Worm (Caenorhabditis elegans): Measurements from ENCODE around the gene C14E2.6.

The C14E2.6 gene

ce11 chrX:1829937-1830336 lies at the start of gene C14E2.6:
TSS of gene C14E2.6 (minus strand) at chrX:1830037.
- no peak for TF ChIP-seq unc-62 (GFP tag; optimal IDR thresholded peaks at IDR 0.05)

ce11 chrX:1870991-1871390 lies 41.2 kb upstream of the C14E2.6 start:
- no peak for TF ChIP-seq unc-62 (GFP tag; optimal IDR thresholded peaks at IDR 0.05)

- no peak for TF ChIP-seq unc-62 (GFP tag; optimal IDR thresholded peaks at IDR 0.05)
Measured at ce11 chrX:1864946-1865345, 35.1 kb upstream of the C14E2.6 start, which contains the start of gene tbx-41. TSS of gene tbx-41 (plus strand) at chrX:1865246.

ce11 chrX:1860422-1860821 lies 30.6 kb upstream of the C14E2.6 start, which contains the start of gene T26C11.8:
TSS of gene T26C11.8 (plus strand) at chrX:1860722.
- no peak for TF ChIP-seq unc-62 (GFP tag; optimal IDR thresholded peaks at IDR 0.05)

ce11 chrX:1858616-1859015 lies 28.8 kb upstream of the C14E2.6 start:
- TF ChIP-seq unc-62 (GFP tag; optimal IDR thresholded peaks at IDR 0.05), result no peak

- no peak for TF ChIP-seq unc-62 (GFP tag; optimal IDR thresholded peaks at IDR 0.05)
Measured at ce11 chrX:1857777-1858176, 27.9 kb upstream of the C14E2.6 start.

- TF ChIP-seq unc-62 (GFP tag; optimal IDR thresholded peaks at IDR 0.05), result no peak
Measured at ce11 chrX:1856160-1856559, 26.3 kb upstream of the C14E2.6 start, which contains the start of gene ceh-39. TSS of gene ceh-39 (minus strand) at chrX:1856172.

ce11 chrX:1853596-1853995 lies 23.8 kb upstream of the C14E2.6 start, which contains the start of gene T26C11.9:
TSS of gene T26C11.9 (minus strand) at chrX:1853849.
- no peak for TF ChIP-seq unc-62 (GFP tag; optimal IDR thresholded peaks at IDR 0.05)

ce11 chrX:1852636-1853035 lies 22.8 kb upstream of the C14E2.6 start, which contains the start of gene ceh-21:
TSS of gene ceh-21 (minus strand) at chrX:1852736.
- TF ChIP-seq unc-62 (GFP tag; optimal IDR thresholded peaks at IDR 0.05), result no peak

ce11 chrX:1850525-1850924 lies 20.7 kb upstream of the C14E2.6 start:
- TF ChIP-seq unc-62 (GFP tag; optimal IDR thresholded peaks at IDR 0.05), result no peak

ce11 chrX:1848575-1848974 lies 18.7 kb upstream of the C14E2.6 start, which contains the start of gene ceh-41:
TSS of gene ceh-41 (minus strand) at chrX:1848675.
- no peak for TF ChIP-seq unc-62 (GFP tag; optimal IDR thresholded peaks at IDR 0.05)

- no peak for TF ChIP-seq unc-62 (GFP tag; optimal IDR thresholded peaks at IDR 0.05)
Measured at ce11 chrX:1847685-1848084, 17.8 kb upstream of the C14E2.6 start.

- no peak for TF ChIP-seq unc-62 (GFP tag; optimal IDR thresholded peaks at IDR 0.05)
Measured at ce11 chrX:1845493-1845892, 15.7 kb upstream of the C14E2.6 start, which contains the start of gene T26C11.4. TSS of gene T26C11.4 (minus strand) at chrX:1845546.

ce11 chrX:1837703-1838102 lies 7.9 kb upstream of the C14E2.6 start:
- no peak for TF ChIP-seq unc-62 (GFP tag; optimal IDR thresholded peaks at IDR 0.05)

- no peak for TF ChIP-seq unc-62 (GFP tag; optimal IDR thresholded peaks at IDR 0.05)
Measured at ce11 chrX:1830475-1830874, 638 bp upstream of the C14E2.6 start.

- no peak for TF ChIP-seq unc-62 (GFP tag; optimal IDR thresholded peaks at IDR 0.05)
Measured at ce11 chrX:1826166-1826565, 3.7 kb downstream of the C14E2.6 start, which contains the start of gene C14E2.1. TSS of gene C14E2.1 (plus strand) at chrX:1826466.

ce11 chrX:1825290-1825832 lies 4.5 kb downstream of the C14E2.6 start, which contains the start of gene C14E2.5:
TSS of gene C14E2.5 (minus strand) at chrX:1825340.
- TF ChIP-seq unc-62 (GFP tag; optimal IDR thresholded peaks at IDR 0.05), result no peak

- TF ChIP-seq unc-62 (GFP tag; optimal IDR thresholded peaks at IDR 0.05), result no peak
Measured at ce11 chrX:1821235-1821634, 8.6 kb downstream of the C14E2.6 start, which contains the start of gene C14E2.4. TSS of gene C14E2.4 (minus strand) at chrX:1821335.

All from whole organism, dauer.